Comparison of ENCODE assay signal across 1 fruit fly cellular context in genomic region chr2L:5338024-5338720, dm6.
TF ChIP-seq lines count a peak whose summit lies in the region.

TSS of gene fusl (minus strand) at chr2L:5338073.

TF ChIP-seq in whole organism, embryonic, 481 proteins besides CTCF, POLR2A, EP300 and RAD21 (continued from another document):
- TF ChIP-seq exex (tag; optimal IDR thresholded peaks at IDR 0.05; lab: Kevin White, UChicago) (peak; percentile 59), mirr (GFP tag; optimal IDR thresholded peaks at IDR 0.05; lab: Kevin White, UChicago) (no peak), CG3847 (GFP tag; IDR thresholded peaks at IDR 0.05; lab: Robert Waterston, UW) (no peak), CG30431 (GFP tag; optimal IDR thresholded peaks at IDR 0.05; lab: Kevin White, UChicago) (no peak), CG3407 (GFP tag; optimal IDR thresholded peaks at IDR 0.05; lab: Kevin White, UChicago) (peak; percentile 41), cwo (GFP tag; optimal IDR thresholded peaks at IDR 0.05; lab: Kevin White, UChicago) (peak; percentile 68), ewg (GFP tag; optimal IDR thresholded peaks at IDR 0.05; lab: Kevin White, UChicago) (no peak), CG7556 (GFP tag; optimal IDR thresholded peaks at IDR 0.05; lab: Kevin White, UChicago) (no peak), Eip74EF (GFP tag; optimal IDR thresholded peaks at IDR 0.05; lab: Kevin White, UChicago) (peak in 1 of 2 experiments; percentile 7), NFAT (GFP tag; IDR thresholded peaks at IDR 0.05; lab: Robert Waterston, UW) (peak; percentile 13; the same call in 1 of the 2 replicates), sd (tag; optimal IDR thresholded peaks at IDR 0.05; lab: Kevin White, UChicago) (peak; percentile 59), CG1024 (GFP tag; IDR thresholded peaks at IDR 0.05; lab: Robert Waterston, UW) (0 out of 2 replicates have a peak, but pooled peaks have one; percentile 25), CG11504 (tag; optimal IDR thresholded peaks at IDR 0.05; lab: Kevin White, UChicago) (no peak), Deaf1 (tag; optimal IDR thresholded peaks at IDR 0.05; lab: Kevin White, UChicago) (peak; percentile 89), chn (GFP tag; optimal IDR thresholded peaks at IDR 0.05; lab: Kevin White, UChicago) (no peak), CG10543 (GFP tag; optimal IDR thresholded peaks at IDR 0.05; lab: Kevin White, UChicago) (peak; percentile 22), CG5180 (GFP tag; optimal IDR thresholded peaks at IDR 0.05; lab: Kevin White, UChicago) (peak; percentile 8), sens (GFP tag; lab: Kevin White, UChicago) (peak; percentile 70), CG34376 (GFP tag; optimal IDR thresholded peaks at IDR 0.05; lab: Kevin White, UChicago) (peak; percentile 94), CG4707 (GFP tag; optimal IDR thresholded peaks at IDR 0.05; lab: Kevin White, UChicago) (peak; percentile 21), dmrt99B (tag; optimal IDR thresholded peaks at IDR 0.05; lab: Kevin White, UChicago) (peak; percentile 1), sim (GFP tag; IDR thresholded peaks at IDR 0.05; lab: Robert Waterston, UW) (no peak), CG17802 (tag; optimal IDR thresholded peaks at IDR 0.05; lab: Kevin White, UChicago) (no peak), CG14965 (GFP tag; optimal IDR thresholded peaks at IDR 0.05; lab: Kevin White, UChicago; ENCODE audit: borderline replicate concordance) (no peak), Asciz (GFP tag; optimal IDR thresholded peaks at IDR 0.05; lab: Kevin White, UChicago) (peak; percentile 15), bsh (GFP tag; optimal IDR thresholded peaks at IDR 0.05; lab: Kevin White, UChicago) (peak in 1 of 2 experiments; percentile 18), oc (tag; optimal IDR thresholded peaks at IDR 0.05; lab: Kevin White, UChicago) (peak; percentile 24), CG10462 (GFP tag; optimal IDR thresholded peaks at IDR 0.05; lab: Kevin White, UChicago) (no peak), CG2678 (tag; optimal IDR thresholded peaks at IDR 0.05; lab: Kevin White, UChicago) (peak; percentile 20)
TF ChIP-seq in whole organism, embryonic: peak in this region for 36.
